Worm (Caenorhabditis elegans) whole organism, L4 larva: ENCODE measurements around the gene cyn-12.

Experiments
- F10B5.3 ChIP-seq: sonication (generic microtip); optimal IDR thresholded peaks from 2 replicates; lab custom pipeline; 2016; ENCODE audit warnings: mild to moderate bottlenecking, missing genetic modification characterization, missing compliant biosample characterization
- cey-2 ChIP-seq: sonication (generic microtip); optimal IDR thresholded peaks from 3 replicates; lab custom pipeline; 2017; ENCODE audit warnings: missing genetic modification characterization, mild to moderate bottlenecking, missing compliant biosample characterization, antibody characterized with exemption, borderline replicate concordance; ENCODE audit not compliant: insufficient read depth
- fkh-10 ChIP-seq: fragments of 150-350 bp; optimal IDR thresholded peaks from 2 replicates; lab custom pipeline; 2014; ENCODE audit warnings: missing biosample characterization, missing genetic modification reagents, missing genetic modification characterization
- hif-1 ChIP-seq, 2 experiments: sonication (generic microtip); optimal IDR thresholded peaks; 2 replicates each; lab custom pipeline; 2016 to 2017; ENCODE audit warnings: missing compliant biosample characterization in 2 of 2, missing genetic modification characterization in 2 of 2, missing genetic modification reagents in 2 of 2, missing genotype in 2 of 2, mild to moderate bottlenecking in 1 of 2
- lin-39 ChIP-seq: fragments of 150-350 bp; optimal IDR thresholded peaks from 2 replicates; lab custom pipeline; 2014; ENCODE audit warnings: missing biosample characterization, missing genetic modification reagents, missing genetic modification characterization
- lsy-2 ChIP-seq, 2 experiments: fragments of 150-350 bp in 1 of 2; sonication (generic microtip) in 1 of 2; optimal IDR thresholded peaks; 2 replicates each; lab custom pipeline; 2014 to 2017; ENCODE audit warnings: missing biosample characterization in 2 of 2, missing genetic modification characterization in 2 of 2
- nhr-28 ChIP-seq: fragments of 150-350 bp; optimal IDR thresholded peaks from 2 replicates; lab custom pipeline; 2014; ENCODE audit warnings: missing biosample characterization, missing genetic modification characterization
- nhr-77 ChIP-seq: fragments of 150-350 bp; optimal IDR thresholded peaks from 2 replicates; lab custom pipeline; 2014; ENCODE audit warnings: missing biosample characterization, missing genetic modification characterization
- snpc-4 ChIP-seq: fragments of 150-350 bp; optimal IDR thresholded peaks from 2 replicates; lab custom pipeline; 2014; ENCODE audit warnings: missing biosample characterization, missing genetic modification characterization
- unc-62 ChIP-seq, 3 experiments: fragments of 150-350 bp in 1 of 3; sonication (generic microtip); optimal IDR thresholded peaks in 2 of 3; peaks in 1 of 3; 1 replicate in 1 of 3; 2 replicates in 2 of 3; lab custom pipeline; 2014 to 2017; ENCODE audit warnings: missing biosample characterization in 3 of 3, missing genetic modification characterization in 3 of 3, missing genetic modification reagents in 3 of 3, missing genotype in 1 of 3

DNA sequence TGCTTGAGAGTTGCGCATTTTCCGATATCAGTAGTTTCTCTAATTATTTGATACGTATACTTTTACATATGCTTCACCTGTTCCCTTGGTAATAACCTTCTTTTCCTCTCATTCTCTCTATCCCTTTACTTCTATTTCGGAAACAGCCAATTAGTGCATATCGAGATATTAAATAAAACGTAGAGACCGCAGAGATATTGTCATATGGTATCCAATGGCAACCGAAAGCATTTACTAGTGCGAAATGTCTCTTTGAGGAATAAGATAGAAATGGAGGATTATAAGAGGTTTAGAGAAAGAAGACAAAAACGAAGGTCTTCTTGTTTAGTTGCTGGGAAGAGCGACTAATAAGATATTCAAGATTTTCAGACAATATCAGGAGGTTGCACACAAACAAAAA lies 23.3 kb upstream of the cyn-12 start, which contains the start of gene maph-9:
- TF ChIP-seq lsy-2 (tag; optimal IDR thresholded peaks at IDR 0.05; lab: Kevin White, UChicago) (no peak), unc-62 (GFP tag; optimal IDR thresholded peaks at IDR 0.05 in 1 of 2; lab: Kevin White, UChicago) (no peak), unc-62 (tag; optimal IDR thresholded peaks at IDR 0.05; lab: Kevin White, UChicago) (no peak), nhr-28 (no peak), lin-39 (tag; lab: Kevin White, UChicago) (no peak), hif-1 (tag; optimal IDR thresholded peaks at IDR 0.05; lab: Kevin White, UChicago) (no peak), fkh-10 (GFP tag; lab: Kevin White, UChicago) (no peak), cey-2 (tag; lab: Kevin White, UChicago) (no peak), F10B5.3 (tag; lab: Kevin White, UChicago) (no peak), snpc-4 (no peak), nhr-77 (tag; lab: Kevin White, UChicago) (no peak)
